Worm (Caenorhabditis elegans) whole organism, mixed stage, embryonic: ENCODE measurements around the gene Y48C3A.18.

ENCODE experiments used
- M03D4.4 ChIP-seq: sonication (generic microtip); optimal IDR thresholded peaks from 2 replicates; lab custom pipeline; 2017; ENCODE audit warnings: mild to moderate bottlenecking, missing genetic modification characterization, missing compliant biosample characterization
- bed-3 ChIP-seq: fragments of 200-800 bp; sonication (Bioruptor generic); optimal IDR thresholded peaks from 3 replicates; lab custom pipeline; 2018; ENCODE audit warnings: mild to moderate bottlenecking, missing genetic modification characterization, moderate library complexity, missing compliant biosample characterization
- blmp-1 ChIP-seq: fragments of 150-350 bp; optimal IDR thresholded peaks from 2 replicates; lab custom pipeline; 2014; ENCODE audit warnings: missing biosample characterization, missing genetic modification characterization
- ceh-39 ChIP-seq: fragments of 150-350 bp; optimal IDR thresholded peaks from 2 replicates; lab custom pipeline; 2014; ENCODE audit warnings: missing biosample characterization, missing genetic modification characterization
- ceh-43 ChIP-seq: fragments of 200-800 bp; sonication (Bioruptor generic); optimal IDR thresholded peaks from 2 replicates; lab custom pipeline; 2018; ENCODE audit warnings: mild to moderate bottlenecking, missing genetic modification characterization, moderate library complexity, missing compliant biosample characterization
- ceh-83 ChIP-seq: fragments of 200-800 bp; sonication (Bioruptor generic); optimal IDR thresholded peaks from 2 replicates; lab custom pipeline; 2018; ENCODE audit warnings: mild to moderate bottlenecking, missing genetic modification characterization, missing compliant biosample characterization
- ces-1 ChIP-seq: fragments of 150-350 bp; optimal IDR thresholded peaks from 2 replicates; lab custom pipeline; 2014; ENCODE audit warnings: missing biosample characterization, missing genetic modification reagents, missing genetic modification characterization
- cnd-1 ChIP-seq: fragments of 200-800 bp; sonication (Bioruptor generic); optimal IDR thresholded peaks from 2 replicates; lab custom pipeline; 2018; ENCODE audit warnings: mild to moderate bottlenecking, missing genetic modification characterization, missing compliant biosample characterization
- drap-1 ChIP-seq: fragments of 200-800 bp; sonication (Bioruptor generic); optimal IDR thresholded peaks from 3 replicates; lab custom pipeline; 2018; ENCODE audit warnings: mild to moderate bottlenecking, missing genetic modification characterization, missing compliant biosample characterization
- elt-1 ChIP-seq: sonication (generic microtip); optimal IDR thresholded peaks from 2 replicates; lab custom pipeline; 2017; ENCODE audit warnings: missing genetic modification characterization, mild to moderate bottlenecking, missing compliant biosample characterization, antibody characterized with exemption, moderate library complexity, borderline replicate concordance; ENCODE audit not compliant: insufficient read depth
- elt-3 ChIP-seq: fragments of 150-350 bp; optimal IDR thresholded peaks from 2 replicates; lab custom pipeline; 2014; ENCODE audit warnings: missing biosample characterization, missing genetic modification characterization
- flh-1 ChIP-seq: fragments of 200-800 bp; sonication (Bioruptor generic); optimal IDR thresholded peaks from 2 replicates; lab custom pipeline; 2018; ENCODE audit warnings: mild to moderate bottlenecking, missing genetic modification characterization, moderate library complexity, missing compliant biosample characterization
- ham-2 ChIP-seq: fragments of 200-800 bp; sonication (Bioruptor generic); optimal IDR thresholded peaks from 2 replicates; lab custom pipeline; 2018; ENCODE audit warnings: mild to moderate bottlenecking, missing genetic modification characterization, missing compliant biosample characterization
- hlh-1 ChIP-seq: fragments of 150-350 bp; optimal IDR thresholded peaks from 2 replicates; lab custom pipeline; 2014; ENCODE audit warnings: missing biosample characterization, missing genetic modification reagents, missing genetic modification characterization
- lin-32 ChIP-seq: fragments of 200-800 bp; sonication (Bioruptor generic); optimal IDR thresholded peaks from 2 replicates; lab custom pipeline; 2018; ENCODE audit warnings: mild to moderate bottlenecking, missing genetic modification characterization, missing compliant biosample characterization
- lsy-2 ChIP-seq: fragments of 150-350 bp; optimal IDR thresholded peaks from 2 replicates; lab custom pipeline; 2014; ENCODE audit warnings: missing biosample characterization, missing genetic modification characterization
- mab-5 ChIP-seq: fragments of 150-350 bp; optimal IDR thresholded peaks from 2 replicates; lab custom pipeline; 2014; ENCODE audit warnings: missing biosample characterization, missing genetic modification characterization
- mep-1 ChIP-seq: fragments of 150-350 bp; optimal IDR thresholded peaks from 2 replicates; lab custom pipeline; 2017; ENCODE audit warnings: missing biosample characterization, missing genetic modification reagents, missing genetic modification characterization, inconsistent platforms
- nhr-2 ChIP-seq: fragments of 150-350 bp; optimal IDR thresholded peaks from 2 replicates; lab custom pipeline; 2014; ENCODE audit warnings: missing biosample characterization, missing genetic modification characterization
- nhr-237 ChIP-seq: fragments of 150-350 bp; optimal IDR thresholded peaks from 2 replicates; lab custom pipeline; 2014; ENCODE audit warnings: missing biosample characterization, missing genetic modification characterization
- nhr-28 ChIP-seq: fragments of 150-350 bp; optimal IDR thresholded peaks from 2 replicates; lab custom pipeline; 2014; ENCODE audit warnings: missing biosample characterization, missing genetic modification characterization
- nhr-76 ChIP-seq: sonication (generic microtip); optimal IDR thresholded peaks from 2 replicates; lab custom pipeline; 2017; ENCODE audit warnings: missing biosample characterization, missing genetic modification characterization
- pha-4 ChIP-seq: fragments of 150-350 bp; optimal IDR thresholded peaks from 2 replicates; lab custom pipeline; 2018; ENCODE audit warnings: missing biosample characterization, missing genetic modification reagents, missing genetic modification characterization
- sem-2 ChIP-seq: fragments of 200-800 bp; sonication (Bioruptor generic); optimal IDR thresholded peaks from 2 replicates; lab custom pipeline; 2018; ENCODE audit warnings: mild to moderate bottlenecking, missing genetic modification characterization, missing compliant biosample characterization
- snpc-4 ChIP-seq: fragments of 150-350 bp; optimal IDR thresholded peaks from 2 replicates; lab custom pipeline; 2014; ENCODE audit warnings: missing biosample characterization, missing genetic modification characterization
- sptf-1 ChIP-seq: sonication (generic microtip); optimal IDR thresholded peaks from 2 replicates; lab custom pipeline; 2017; ENCODE audit warnings: mild to moderate bottlenecking, missing genetic modification characterization, moderate library complexity, missing compliant biosample characterization
- tbx-8 ChIP-seq: fragments of 200-800 bp; sonication (Bioruptor generic); optimal IDR thresholded peaks from 2 replicates; lab custom pipeline; 2018; ENCODE audit warnings: mild to moderate bottlenecking, missing genetic modification characterization, moderate library complexity, missing compliant biosample characterization
- unc-120 ChIP-seq: sonication (generic microtip); optimal IDR thresholded peaks from 2 replicates; lab custom pipeline; 2017; ENCODE audit warnings: missing genetic modification characterization, missing compliant biosample characterization; ENCODE audit not compliant: poor library complexity, severe bottlenecking
- unc-39 ChIP-seq: fragments of 150-350 bp; optimal IDR thresholded peaks from 2 replicates; lab custom pipeline; 2014; ENCODE audit warnings: missing biosample characterization, missing genetic modification characterization
- unc-62 ChIP-seq: fragments of 150-350 bp; optimal IDR thresholded peaks from 2 replicates; lab custom pipeline; 2014; ENCODE audit warnings: missing biosample characterization, missing genetic modification reagents, missing genetic modification characterization
- zip-8 ChIP-seq: fragments of 150-350 bp; optimal IDR thresholded peaks from 2 replicates; lab custom pipeline; 2014; ENCODE audit warnings: missing biosample characterization, missing genetic modification characterization
- ztf-11 ChIP-seq: fragments of 150-350 bp; optimal IDR thresholded peaks from 2 replicates; lab custom pipeline; 2014; ENCODE audit warnings: missing biosample characterization, missing genetic modification characterization

Gene Y48C3A.18

DNA sequence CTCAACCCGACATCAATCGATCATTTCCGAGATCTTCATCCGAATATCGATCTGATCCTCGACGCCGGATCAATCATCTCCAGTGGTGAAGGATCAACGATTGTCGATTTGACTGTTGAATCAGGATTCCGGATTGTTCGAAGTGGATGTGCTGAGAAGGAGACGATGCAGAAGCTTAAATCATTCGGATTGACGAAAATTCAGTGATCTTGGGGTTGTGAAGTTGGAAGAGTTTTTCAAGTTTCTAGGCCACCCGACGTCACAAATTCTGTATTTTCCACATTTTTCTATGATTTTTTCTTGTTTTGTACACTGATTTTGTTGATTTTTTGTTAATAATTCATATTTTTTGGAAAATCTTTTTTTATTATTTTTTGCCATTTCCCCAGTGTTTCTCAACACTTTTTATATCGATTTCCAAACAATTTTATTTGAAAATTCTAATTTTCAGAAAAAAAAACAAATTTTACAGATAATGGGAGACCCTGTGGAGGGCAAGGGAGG, 2.2 kb downstream of the Y48C3A.18 start, which contains the start of gene Y48E1C.1:
Gene Y48E1C.1, plus strand, starts transcription at position 454 of the 504 bp plus-strand sequence.
- TF ChIP-seq snpc-4 (tag; lab: Kevin White, UChicago) (no peak), ham-2 (GFP tag; lab: Kevin White, UChicago) (no peak), nhr-76 (tag; lab: Kevin White, UChicago) (no peak), ceh-43 (GFP tag; lab: Kevin White, UChicago) (no peak), elt-3 (tag; lab: Kevin White, UChicago) (no peak), ztf-11 (tag; lab: Kevin White, UChicago) (no peak), tbx-8 (GFP tag; lab: Kevin White, UChicago) (no peak), elt-1 (tag; lab: Kevin White, UChicago) (no peak), nhr-28 (tag; lab: Kevin White, UChicago) (no peak), unc-120 (tag; lab: Kevin White, UChicago) (no peak), mab-5 (tag; lab: Kevin White, UChicago) (no peak), unc-62 (no peak), blmp-1 (tag; lab: Kevin White, UChicago) (no peak), nhr-2 (tag; lab: Kevin White, UChicago) (no peak), lin-32 (GFP tag; lab: Kevin White, UChicago) (no peak), mep-1 (tag; lab: Kevin White, UChicago) (no peak), unc-39 (tag; lab: Kevin White, UChicago) (no peak), bed-3 (GFP tag; lab: Kevin White, UChicago) (no peak), flh-1 (GFP tag; lab: Kevin White, UChicago) (no peak), ces-1 (no peak)
- TF ChIP-seq, all 35 proteins: peak for 0

DNA sequence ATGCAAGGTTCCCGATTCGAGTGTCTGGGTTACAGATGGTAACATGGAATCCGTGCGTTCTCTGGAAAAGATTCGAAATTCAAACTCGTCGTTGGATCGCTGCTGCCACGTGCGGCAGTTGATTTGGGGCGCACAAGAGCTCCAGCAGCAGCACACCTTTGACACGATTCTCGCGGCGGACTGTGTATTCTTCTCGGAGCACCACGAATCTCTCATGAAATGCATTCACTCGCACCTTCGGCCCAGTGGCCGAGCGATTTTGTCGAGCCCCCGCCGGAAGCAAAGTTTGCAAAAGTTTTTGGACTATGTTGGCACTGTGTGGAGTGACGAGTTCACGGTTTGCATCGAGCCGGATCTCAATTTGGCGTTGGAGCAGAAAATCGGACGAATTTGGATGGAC, 4.1 kb downstream of the Y48C3A.18 start:
- no peak for TF ChIP-seq snpc-4 (tag; lab: Kevin White, UChicago)
- TF ChIP-seq zip-8 = no peak
- TF ChIP-seq ztf-11 (tag; lab: Kevin White, UChicago) = no peak
- TF ChIP-seq ceh-83 (GFP tag; lab: Kevin White, UChicago) = no peak
- TF ChIP-seq elt-1 (tag; lab: Kevin White, UChicago) = no peak
- no peak for TF ChIP-seq ceh-39 (tag; lab: Kevin White, UChicago)
- TF ChIP-seq sptf-1 (tag; lab: Kevin White, UChicago) = no peak
- TF ChIP-seq M03D4.4 = no peak

DNA sequence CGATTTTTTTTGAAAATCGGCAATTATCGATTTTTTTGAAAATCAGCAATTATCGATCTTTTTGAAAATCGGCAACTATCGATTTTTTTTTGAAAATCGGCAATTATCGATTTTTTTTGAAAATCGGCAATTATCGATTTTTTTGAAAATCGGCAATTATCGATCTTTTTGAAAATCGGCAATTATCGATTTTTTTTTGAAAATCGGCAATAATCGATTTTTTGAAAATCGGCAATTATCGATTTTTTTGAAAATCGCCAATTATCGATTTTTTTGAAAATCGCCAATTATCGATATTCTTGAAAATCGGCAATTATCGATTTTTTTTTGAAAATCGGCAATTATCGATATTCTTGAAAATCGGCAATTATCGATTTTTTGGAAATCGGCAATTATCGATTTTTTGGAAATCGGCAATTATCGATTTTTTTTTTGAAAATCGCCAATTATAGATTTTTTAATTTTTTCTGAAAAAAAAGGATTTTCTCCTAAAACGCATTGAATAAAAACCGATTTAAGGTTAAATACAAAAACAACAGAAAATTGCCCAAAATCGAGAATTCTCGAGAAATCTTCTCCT, 5.1 kb downstream of the Y48C3A.18 start:
- TF ChIP-seq mep-1 (tag; lab: Kevin White, UChicago) (no peak), unc-62 (no peak), ceh-43 (GFP tag; lab: Kevin White, UChicago) (peak; percentile 86)

DNA sequence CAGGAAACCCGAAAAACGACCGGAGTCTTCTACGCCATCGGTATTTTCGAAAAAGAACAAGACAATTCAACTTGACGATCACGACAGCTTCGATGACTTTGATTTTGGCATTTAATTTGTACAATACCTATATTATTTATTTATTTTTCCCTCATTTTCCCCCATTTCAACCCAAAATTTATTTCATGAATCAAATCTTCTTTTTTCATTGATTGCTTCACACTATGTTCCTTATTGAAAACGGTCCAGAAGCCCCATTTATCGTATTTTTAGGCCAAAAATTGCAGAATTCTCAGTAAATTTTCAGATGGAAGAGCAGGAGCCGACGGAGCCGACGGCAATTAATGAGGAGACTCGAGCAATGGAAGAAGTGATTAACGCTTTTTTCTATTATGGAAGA, 11.8 kb downstream of the Y48C3A.18 start, which contains the start of gene Y48E1C.2:
Gene Y48E1C.2, plus strand, starts transcription at position 301 of the 400 bp plus-strand sequence.
- TF ChIP-seq lin-32 (GFP tag; lab: Kevin White, UChicago) (no peak), cnd-1 (no peak), ztf-11 (tag; lab: Kevin White, UChicago) (no peak), nhr-28 (tag; lab: Kevin White, UChicago) (no peak), mab-5 (tag; lab: Kevin White, UChicago) (no peak), ham-2 (GFP tag; lab: Kevin White, UChicago) (no peak), lsy-2 (tag; lab: Kevin White, UChicago) (no peak), elt-3 (tag; lab: Kevin White, UChicago) (no peak), sptf-1 (tag; lab: Kevin White, UChicago) (no peak), nhr-237 (no peak), flh-1 (GFP tag; lab: Kevin White, UChicago) (no peak), sem-2 (no peak), blmp-1 (tag; lab: Kevin White, UChicago) (no peak), elt-1 (tag; lab: Kevin White, UChicago) (no peak)

DNA sequence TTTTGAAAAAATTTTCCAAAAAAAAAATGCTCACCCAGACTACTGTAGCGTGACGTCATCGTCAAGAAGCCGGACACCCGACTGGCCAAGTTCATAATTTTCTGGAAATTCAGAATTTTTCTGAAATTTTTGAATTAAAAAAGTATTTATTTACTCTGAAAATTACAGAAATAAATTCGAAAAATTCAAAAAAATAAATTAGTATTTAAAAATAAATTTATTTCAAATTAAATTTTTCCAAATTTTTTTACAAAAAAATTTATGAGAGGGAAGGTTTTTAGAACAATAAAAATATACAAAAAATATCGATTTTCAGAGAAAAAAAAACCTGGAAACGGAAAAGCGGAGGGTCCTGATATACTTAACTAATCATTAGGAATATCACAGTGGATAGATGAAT, 24.3 kb downstream of the Y48C3A.18 start, which contains the start of gene Y48E1C.4:
Gene Y48E1C.4, minus strand, starts transcription at position 101 of the 400 bp plus-strand sequence.
- TF ChIP-seq ceh-43 (GFP tag; lab: Kevin White, UChicago) (no peak), zip-8 (no peak), snpc-4 (tag; lab: Kevin White, UChicago) (no peak), nhr-2 (tag; lab: Kevin White, UChicago) (no peak), sem-2 (no peak), drap-1 (GFP tag; lab: Kevin White, UChicago) (no peak), unc-39 (tag; lab: Kevin White, UChicago) (no peak), ces-1 (no peak), hlh-1 (tag; lab: Kevin White, UChicago) (no peak), nhr-28 (tag; lab: Kevin White, UChicago) (no peak), pha-4 (tag; lab: Kevin White, UChicago) (no peak), lin-32 (GFP tag; lab: Kevin White, UChicago) (no peak), sptf-1 (tag; lab: Kevin White, UChicago) (no peak), elt-3 (tag; lab: Kevin White, UChicago) (no peak)
- TF ChIP-seq, all 35 proteins: peak for 0
